Fruit fly (Drosophila melanogaster) whole organism, prepupa: ENCODE measurements around the gene CG16758.

Experiments used
- CG10631 ChIP-seq: fragments of 200-800 bp; sonication (Bioruptor generic); optimal IDR thresholded peaks from 2 replicates; lab custom pipeline; 2016; ENCODE audit warnings: missing biosample characterization, missing genetic modification characterization
- CG10669 ChIP-seq: fragments of 200-800 bp; sonication (Bioruptor generic); optimal IDR thresholded peaks from 3 replicates; lab custom pipeline; 2018; ENCODE audit warnings: missing biosample characterization, mild to moderate bottlenecking, missing genetic modification characterization, moderate library complexity
- CG11294 ChIP-seq: fragments of 200-800 bp; sonication (Bioruptor generic); IDR thresholded peaks from 2 replicates; pipeline ENCODE4 v1.3.6; 2022; ENCODE audit warnings: missing biosample characterization, missing genetic modification characterization
- CG11762 ChIP-seq: fragments of 200-800 bp; sonication (Bioruptor generic); optimal IDR thresholded peaks from 3 replicates; lab custom pipeline; 2016; ENCODE audit warnings: missing biosample characterization, missing genetic modification characterization; ENCODE audit not compliant: insufficient read depth
- CG11902 ChIP-seq: fragments of 200-800 bp; sonication (Bioruptor generic); optimal IDR thresholded peaks from 3 replicates; lab custom pipeline; 2016; ENCODE audit warnings: missing biosample characterization, missing genetic modification characterization
- CG15336 ChIP-seq: fragments of 200-800 bp; sonication (Bioruptor generic); IDR thresholded peaks from 2 replicates; pipeline ENCODE4 v1.3.6; 2022; ENCODE audit warnings: missing biosample characterization, missing genetic modification characterization
- CG16779 ChIP-seq: fragments of 200-800 bp; sonication (Bioruptor generic); optimal IDR thresholded peaks from 3 replicates; lab custom pipeline; 2017; ENCODE audit warnings: missing biosample characterization, mild to moderate bottlenecking, missing genetic modification characterization
- CG3032 ChIP-seq: fragments of 200-800 bp; optimal IDR thresholded peaks from 2 replicates; lab custom pipeline; 2019; ENCODE audit warnings: missing biosample characterization, mild to moderate bottlenecking, missing genetic modification characterization, moderate library complexity
- CG32006 ChIP-seq: fragments of 200-800 bp; sonication (Bioruptor generic); optimal IDR thresholded peaks from 3 replicates; lab custom pipeline; 2017; ENCODE audit warnings: missing biosample characterization, mild to moderate bottlenecking, missing genetic modification characterization
- CG3919 ChIP-seq: fragments of 200-800 bp; sonication (Bioruptor generic); optimal IDR thresholded peaks from 3 replicates; lab custom pipeline; 2016; ENCODE audit warnings: missing biosample characterization, missing genetic modification characterization
- CG6163 ChIP-seq: fragments of 200-800 bp; sonication (Bioruptor generic); IDR thresholded peaks from 3 replicates; pipeline ENCODE4 v1.3.6; 2022; ENCODE audit warnings: missing biosample characterization, missing genetic modification characterization
- CG6276 ChIP-seq: fragments of 200-800 bp; sonication (Bioruptor generic); optimal IDR thresholded peaks from 2 replicates; lab custom pipeline; 2017; ENCODE audit warnings: missing biosample characterization, mild to moderate bottlenecking, missing genetic modification characterization
- CG6792 ChIP-seq: fragments of 200-800 bp; sonication (Bioruptor generic); optimal IDR thresholded peaks from 3 replicates; lab custom pipeline; 2016; ENCODE audit warnings: missing biosample characterization, missing genetic modification characterization
- CG6808 ChIP-seq: fragments of 200-800 bp; sonication (Bioruptor generic); optimal IDR thresholded peaks from 3 replicates; lab custom pipeline; 2017; ENCODE audit warnings: missing biosample characterization, missing genetic modification characterization, mild to moderate bottlenecking, moderate library complexity, missing genetic modification reagents
- CG6854 ChIP-seq: fragments of 200-800 bp; sonication (Bioruptor generic); optimal IDR thresholded peaks from 2 replicates; lab custom pipeline; 2017; ENCODE audit warnings: missing biosample characterization, mild to moderate bottlenecking, missing genetic modification characterization
- CG8119 ChIP-seq: fragments of 200-800 bp; sonication (Bioruptor generic); IDR thresholded peaks from 3 replicates; pipeline ENCODE4 v1.3.6; 2022; ENCODE audit warnings: missing biosample characterization, missing genetic modification characterization
- CG8319 ChIP-seq: fragments of 200-800 bp; sonication (Bioruptor generic); optimal IDR thresholded peaks from 3 replicates; lab custom pipeline; 2016; ENCODE audit warnings: missing biosample characterization, missing genetic modification characterization
- CG8632 ChIP-seq: fragments of 200-800 bp; sonication (Bioruptor generic); optimal IDR thresholded peaks from 3 replicates; lab custom pipeline; 2016; ENCODE audit warnings: missing biosample characterization, missing genetic modification characterization
- CG9139 ChIP-seq: fragments of 200-800 bp; sonication (Bioruptor generic); optimal IDR thresholded peaks from 3 replicates; lab custom pipeline; 2017; ENCODE audit warnings: missing biosample characterization, mild to moderate bottlenecking, missing genetic modification characterization
- Eip75B ChIP-seq: fragments of 200-800 bp; sonication (Bioruptor generic); optimal IDR thresholded peaks from 3 replicates; lab custom pipeline; 2016; ENCODE audit warnings: missing biosample characterization, missing genetic modification characterization
- Ets21C ChIP-seq: fragments of 200-800 bp; sonication (Bioruptor generic); optimal IDR thresholded peaks from 3 replicates; lab custom pipeline; 2016; ENCODE audit warnings: missing biosample characterization, missing genetic modification characterization
- Ets96B ChIP-seq: fragments of 200-800 bp; optimal IDR thresholded peaks from 2 replicates; lab custom pipeline; 2019; ENCODE audit warnings: missing biosample characterization, mild to moderate bottlenecking, missing genetic modification characterization, moderate library complexity
- Gug ChIP-seq: fragments of 200-800 bp; sonication (Bioruptor generic); IDR thresholded peaks from 2 replicates; pipeline ENCODE4 v1.3.6; 2022; ENCODE audit warnings: missing biosample characterization, missing genetic modification characterization
- Hr39 ChIP-seq: fragments of 200-800 bp; sonication (Bioruptor generic); optimal IDR thresholded peaks from 2 replicates; lab custom pipeline; 2016; ENCODE audit warnings: missing biosample characterization, missing genetic modification characterization
- Hr4 ChIP-seq: fragments of 200-800 bp; sonication (Bioruptor generic); optimal IDR thresholded peaks from 3 replicates; lab custom pipeline; 2016; ENCODE audit warnings: missing biosample characterization, missing genetic modification characterization
- Met ChIP-seq: fragments of 200-800 bp; sonication (Bioruptor generic); optimal IDR thresholded peaks from 3 replicates; lab custom pipeline; 2016; ENCODE audit warnings: missing biosample characterization, missing genetic modification characterization
- OdsH ChIP-seq: fragments of 200-800 bp; sonication (Bioruptor generic); optimal IDR thresholded peaks from 3 replicates; lab custom pipeline; 2016; ENCODE audit warnings: missing biosample characterization, missing genetic modification characterization
- Smox ChIP-seq: fragments of 200-800 bp; sonication (Bioruptor generic); optimal IDR thresholded peaks from 3 replicates; lab custom pipeline; 2016; ENCODE audit warnings: missing biosample characterization, missing genetic modification characterization
- Sox102F ChIP-seq: fragments of 200-800 bp; sonication (Bioruptor generic); optimal IDR thresholded peaks from 2 replicates; lab custom pipeline; 2016; ENCODE audit warnings: missing biosample characterization, mild to moderate bottlenecking, missing genetic modification characterization
- achi ChIP-seq: fragments of 200-800 bp; sonication (Bioruptor generic); optimal IDR thresholded peaks from 3 replicates; lab custom pipeline; 2016; ENCODE audit warnings: missing biosample characterization, missing genetic modification characterization
- acj6 ChIP-seq: fragments of 200-800 bp; sonication (Bioruptor generic); optimal IDR thresholded peaks from 3 replicates; lab custom pipeline; 2016; ENCODE audit warnings: missing biosample characterization, missing genetic modification characterization
- dac ChIP-seq: fragments of 200-800 bp; sonication (Bioruptor generic); optimal IDR thresholded peaks from 2 replicates; lab custom pipeline; 2017; ENCODE audit warnings: missing biosample characterization, mild to moderate bottlenecking, missing genetic modification characterization
- eg ChIP-seq: fragments of 200-800 bp; sonication (Bioruptor generic); IDR thresholded peaks from 3 replicates; pipeline ENCODE4 v1.3.6; 2022; ENCODE audit warnings: missing biosample characterization, missing genetic modification characterization
- esn ChIP-seq: fragments of 200-800 bp; sonication (Bioruptor generic); optimal IDR thresholded peaks from 2 replicates; lab custom pipeline; 2016; ENCODE audit warnings: missing biosample characterization, mild to moderate bottlenecking, missing genetic modification characterization, moderate library complexity
- fd59A ChIP-seq: fragments of 200-800 bp; sonication (Bioruptor generic); optimal IDR thresholded peaks from 2 replicates; lab custom pipeline; 2017; ENCODE audit warnings: missing biosample characterization, mild to moderate bottlenecking, missing genetic modification characterization, missing genetic modification reagents
- fd85E ChIP-seq: fragments of 200-800 bp; sonication (Bioruptor generic); optimal IDR thresholded peaks from 3 replicates; lab custom pipeline; 2016; ENCODE audit warnings: missing biosample characterization, missing genetic modification characterization
- fkh ChIP-seq: fragments of 200-800 bp; sonication (Bioruptor generic); optimal IDR thresholded peaks from 3 replicates; lab custom pipeline; 2017; ENCODE audit warnings: missing biosample characterization, mild to moderate bottlenecking, missing genetic modification characterization, moderate library complexity
- pdm3 ChIP-seq: fragments of 200-800 bp; sonication (Bioruptor generic); optimal IDR thresholded peaks from 3 replicates; lab custom pipeline; 2016; ENCODE audit warnings: missing biosample characterization, missing genetic modification characterization
- salr ChIP-seq, 2 experiments: fragments of 200-800 bp; sonication (Bioruptor generic); optimal IDR thresholded peaks; 3 replicates each; lab custom pipeline; 2016 to 2018; ENCODE audit warnings: missing biosample characterization in 2 of 2, missing genetic modification characterization in 2 of 2, mild to moderate bottlenecking in 1 of 2
- spab ChIP-seq: fragments of 200-800 bp; sonication (Bioruptor generic); optimal IDR thresholded peaks from 2 replicates; lab custom pipeline; 2017; ENCODE audit warnings: missing biosample characterization, mild to moderate bottlenecking, missing genetic modification characterization, missing genetic modification reagents
- ss ChIP-seq, 2 experiments: fragments of 200-800 bp; sonication (Bioruptor generic); optimal IDR thresholded peaks; 2 replicates in 1 of 2; 3 replicates in 1 of 2; lab custom pipeline; 2017 to 2018; ENCODE audit warnings: mild to moderate bottlenecking in 2 of 2, missing biosample characterization in 2 of 2, missing genetic modification characterization in 2 of 2, moderate library complexity in 1 of 2
- svp ChIP-seq: fragments of 200-800 bp; sonication (Bioruptor generic); peaks from one replicate; lab custom pipeline; 2016; ENCODE audit warnings: missing biosample characterization, missing genetic modification characterization
- topi ChIP-seq: fragments of 200-800 bp; sonication (Bioruptor generic); optimal IDR thresholded peaks from 3 replicates; lab custom pipeline; 2016; ENCODE audit warnings: missing biosample characterization, missing genetic modification characterization
- vri ChIP-seq: fragments of 200-800 bp; sonication (Bioruptor generic); optimal IDR thresholded peaks from 3 replicates; lab custom pipeline; 2016; ENCODE audit warnings: missing biosample characterization, mild to moderate bottlenecking, missing genetic modification characterization

CG16758 gene

DNA sequence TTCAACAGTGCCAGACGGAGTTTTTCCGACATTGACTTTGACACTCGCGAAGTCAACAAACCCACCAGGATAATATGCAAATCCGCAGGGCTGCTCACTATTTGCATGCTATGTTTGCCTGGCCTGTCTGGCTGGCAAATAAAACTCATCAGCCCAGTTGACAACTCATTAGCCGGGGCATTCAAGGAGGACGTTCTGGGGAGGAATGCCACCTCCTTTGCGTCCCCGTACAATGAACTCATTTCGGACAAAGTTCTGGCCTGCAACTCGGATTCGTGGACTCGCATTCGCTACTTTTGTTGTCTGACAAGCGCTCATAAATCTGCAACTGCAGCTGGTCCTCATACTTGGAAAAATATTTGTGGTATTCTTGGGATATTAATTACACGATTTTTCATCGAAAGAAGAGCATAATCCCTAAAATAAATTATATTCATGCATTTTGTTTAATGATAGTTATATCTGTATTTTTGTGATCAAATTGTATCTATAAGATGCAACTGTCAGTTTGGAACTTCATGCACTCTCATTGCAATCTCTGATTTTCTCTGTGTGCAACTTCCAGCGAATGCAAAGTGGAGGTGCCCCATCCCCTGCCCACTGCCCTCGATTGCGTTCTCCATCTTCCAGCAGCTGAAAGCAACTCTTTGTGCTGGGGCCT, 32.5 kb downstream of the CG16758 start (continued):
- TF ChIP-seq acj6 = peak; percentile 57
- TF ChIP-seq CG9139 (GFP tag; lab: Kevin White, UChicago) = peak; percentile 43
- TF ChIP-seq eg (GFP tag; lab: Robert Waterston, UW) = peak; percentile 60; the same call in 2 of the 3 replicates
- peak; percentile 12 for TF ChIP-seq vri (GFP tag; lab: Kevin White, UChicago)
- TF ChIP-seq Hr4 (GFP tag; lab: Kevin White, UChicago) = peak; percentile 49
- TF ChIP-seq CG6854 (GFP tag; lab: Kevin White, UChicago) = no peak
- no peak for TF ChIP-seq fd85E (GFP tag; lab: Kevin White, UChicago)
- TF ChIP-seq spab (GFP tag; lab: Kevin White, UChicago) = peak; percentile 72
- TF ChIP-seq Hr39 (GFP tag; lab: Kevin White, UChicago) = peak; percentile 32
- TF ChIP-seq Sox102F = peak; percentile 53
- TF ChIP-seq topi = peak; percentile 50
- peak; percentile 47 for TF ChIP-seq Smox (GFP tag; lab: Kevin White, UChicago)
- peak; percentile 72 for TF ChIP-seq CG6808 (GFP tag; lab: Kevin White, UChicago)
- peak; percentile 81 for TF ChIP-seq Ets96B (tag; lab: Kevin White, UChicago)
- TF ChIP-seq Ets21C (GFP tag; lab: Kevin White, UChicago) = peak; percentile 15
- peak; percentile 56 for TF ChIP-seq fd59A
- peak; percentile 69 for TF ChIP-seq achi (GFP tag; lab: Kevin White, UChicago)
- peak; percentile 55; the same call in 1 of the 2 replicates for TF ChIP-seq CG15336
- peak; percentile 58 for TF ChIP-seq CG11762 (GFP tag; lab: Kevin White, UChicago)
- TF ChIP-seq Eip75B (GFP tag; lab: Kevin White, UChicago) = peak; percentile 75
- peak; percentile 66 for TF ChIP-seq esn (GFP tag; lab: Kevin White, UChicago)
- TF ChIP-seq CG10669 (GFP tag; lab: Kevin White, UChicago) = peak; percentile 74
- TF ChIP-seq CG3919 (GFP tag; lab: Kevin White, UChicago) = peak; percentile 75
- TF ChIP-seq CG3032 (tag; lab: Kevin White, UChicago) = peak; percentile 77
- TF ChIP-seq CG8632 (GFP tag; lab: Kevin White, UChicago) = peak; percentile 51
- no peak for TF ChIP-seq CG11294 (GFP tag; lab: Robert Waterston, UW)
- peak; percentile 72 for TF ChIP-seq svp (GFP tag; lab: Kevin White, UChicago)

DNA sequence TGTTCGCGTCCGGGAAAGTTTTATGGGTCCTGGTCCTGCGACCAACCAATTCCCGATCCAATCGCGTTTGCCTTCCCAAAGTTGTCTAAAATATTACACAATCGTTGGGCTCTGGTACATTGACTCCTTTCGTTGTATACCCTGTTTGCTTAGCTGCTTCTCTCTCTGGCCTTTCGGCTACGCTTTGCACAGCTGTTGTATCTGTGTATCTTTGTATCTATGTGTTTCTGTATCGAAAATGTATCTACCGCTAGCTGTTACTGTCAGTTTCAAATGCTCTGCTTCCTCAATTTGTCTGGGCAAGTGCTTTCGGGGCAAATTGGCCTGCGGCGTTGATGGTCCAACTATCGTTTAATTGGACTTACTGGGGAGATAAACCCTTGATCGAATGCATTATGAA, 33.7 kb downstream of the CG16758 start:
- peak; percentile 74 for TF ChIP-seq fkh (GFP tag; lab: Kevin White, UChicago)
- TF ChIP-seq CG16779 (tag; lab: Kevin White, UChicago) = no peak
- peak; percentile 41 for TF ChIP-seq vri (GFP tag; lab: Kevin White, UChicago)

- peak; percentile 2 for TF ChIP-seq CG32006 (GFP tag; lab: Kevin White, UChicago)
- TF ChIP-seq fkh (GFP tag; lab: Kevin White, UChicago) = peak; percentile 71
- peak; percentile 25 for TF ChIP-seq CG6276 (GFP tag; lab: Kevin White, UChicago)
- TF ChIP-seq CG10631 (GFP tag; lab: Kevin White, UChicago) = no peak
Observed at dm6 chr3L:2468509-2468908, 34.9 kb downstream of the CG16758 start.

- TF ChIP-seq Gug (GFP tag; lab: Robert Waterston, UW) (peak; percentile 48), CG8319 (GFP tag; lab: Kevin White, UChicago) (peak; percentile 62), CG11294 (GFP tag; lab: Robert Waterston, UW) (peak; percentile 69), CG6792 (GFP tag; lab: Kevin White, UChicago) (peak; percentile 78), CG16779 (tag; lab: Kevin White, UChicago) (peak; percentile 47), topi (peak; percentile 95), salr (GFP tag; optimal IDR thresholded peaks at IDR 0.05; lab: Kevin White, UChicago) (peak; percentile 26 to 66), fkh (GFP tag; lab: Kevin White, UChicago) (no peak), Eip75B (GFP tag; lab: Kevin White, UChicago) (peak; percentile 80), pdm3 (GFP tag; lab: Kevin White, UChicago) (peak; percentile 83), ss (GFP tag; optimal IDR thresholded peaks at IDR 0.05; lab: Kevin White, UChicago) (peak; percentile 73 to 83), CG11902 (GFP tag; lab: Kevin White, UChicago) (peak; percentile 72), Met (peak; percentile 93), eg (GFP tag; lab: Robert Waterston, UW) (peak; percentile 80), OdsH (GFP tag; lab: Kevin White, UChicago) (peak; percentile 82), achi (GFP tag; lab: Kevin White, UChicago) (peak; percentile 85), CG6808 (GFP tag; lab: Kevin White, UChicago) (peak; percentile 82), CG6163 (GFP tag; lab: Robert Waterston, UW) (peak; percentile 83), CG8119 (peak; percentile 78), CG32006 (GFP tag; lab: Kevin White, UChicago) (peak; percentile 81), dac (GFP tag; lab: Kevin White, UChicago) (peak; percentile 15)
Observed at dm6 chr3L:2467424-2467838, 36.0 kb downstream of the CG16758 start.
